Fruit fly (Drosophila melanogaster) whole organism, embryonic: ENCODE measurements around the gene trk.
A peak's percentile ranks its signal among the peaks of the same experiment; 100 is the strongest.

Source experiments
- Bgb ChIP-seq: fragments of 200-800 bp; sonication (Bioruptor generic); IDR thresholded peaks from 2 replicates; pipeline ENCODE4 v1.3.6; 2022; ENCODE audit warnings: missing biosample characterization, missing genetic modification characterization; ENCODE audit not compliant: partially characterized antibody
- CG10267 ChIP-seq: fragments of 200-800 bp; sonication (Bioruptor generic); optimal IDR thresholded peaks from 2 replicates; lab custom pipeline; 2018; ENCODE audit warnings: missing biosample characterization, mild to moderate bottlenecking, missing genetic modification characterization, moderate library complexity
- CG10366 ChIP-seq: fragments of 200-800 bp; sonication (Bioruptor generic); IDR thresholded peaks from 2 replicates; pipeline ENCODE4 v1.3.6; 2022; ENCODE audit warnings: missing biosample characterization, missing genetic modification characterization
- CG13123 ChIP-seq: fragments of 200-800 bp; sonication (Bioruptor generic); optimal IDR thresholded peaks from 2 replicates; lab custom pipeline; 2016; ENCODE audit warnings: missing biosample characterization, missing genetic modification characterization
- CG13287 ChIP-seq: fragments of 200-800 bp; sonication (Bioruptor generic); IDR thresholded peaks from 2 replicates; pipeline ENCODE4 v1.3.6; 2022; ENCODE audit warnings: missing biosample characterization, missing genetic modification characterization; ENCODE audit not compliant: partially characterized antibody
- CG14014 ChIP-seq: fragments of 200-800 bp; sonication (Bioruptor generic); IDR thresholded peaks from 2 replicates; pipeline ENCODE4 v1.3.6; 2022; ENCODE audit warnings: missing biosample characterization, missing genetic modification characterization
- CG14860 ChIP-seq: fragments of 200-800 bp; sonication (Bioruptor generic); IDR thresholded peaks from 3 replicates; pipeline ENCODE4 v1.3.6; 2022; ENCODE audit warnings: missing biosample characterization, missing genetic modification characterization; ENCODE audit not compliant: partially characterized antibody
- CG15696 ChIP-seq: fragments of 200-800 bp; sonication (Bioruptor generic); optimal IDR thresholded peaks from 2 replicates; lab custom pipeline; 2019; ENCODE audit warnings: missing biosample characterization, mild to moderate bottlenecking, missing genetic modification characterization, moderate library complexity
- CG16813 ChIP-seq: fragments of 200-800 bp; sonication (Bioruptor generic); IDR thresholded peaks from 3 replicates; pipeline ENCODE4 v1.3.6; 2022; ENCODE audit warnings: missing biosample characterization, missing genetic modification characterization; ENCODE audit not compliant: partially characterized antibody
- CG17328 ChIP-seq: fragments of 200-800 bp; sonication (Bioruptor generic); IDR thresholded peaks from 2 replicates; pipeline ENCODE4 v1.3.6; 2022; ENCODE audit warnings: missing biosample characterization, missing genetic modification characterization
- CG33557 ChIP-seq: fragments of 200-800 bp; sonication (Bioruptor generic); optimal IDR thresholded peaks from 2 replicates; lab custom pipeline; 2019; ENCODE audit warnings: missing biosample characterization, mild to moderate bottlenecking, missing genetic modification characterization, moderate library complexity
- CG3847 ChIP-seq: fragments of 200-800 bp; sonication (Bioruptor generic); IDR thresholded peaks from 2 replicates; pipeline ENCODE4 v1.3.6; 2022; ENCODE audit warnings: missing biosample characterization, missing genetic modification characterization
- CG4730 ChIP-seq: fragments of 200-800 bp; sonication (Bioruptor generic); IDR thresholded peaks from 2 replicates; pipeline ENCODE4 v1.3.6; 2022; ENCODE audit warnings: missing biosample characterization, missing genetic modification characterization
- CG5180 ChIP-seq: fragments of 200-800 bp; sonication (Bioruptor generic); optimal IDR thresholded peaks from 3 replicates; lab custom pipeline; 2017; ENCODE audit warnings: missing biosample characterization, missing genetic modification characterization, mild to moderate bottlenecking, moderate library complexity, missing genetic modification reagents
- CG8388 ChIP-seq: fragments of 200-800 bp; sonication (Bioruptor generic); optimal IDR thresholded peaks from 2 replicates; lab custom pipeline; 2019; ENCODE audit warnings: missing biosample characterization, mild to moderate bottlenecking, missing genetic modification characterization, moderate library complexity
- CG9437 ChIP-seq: fragments of 200-800 bp; sonication (Bioruptor generic); optimal IDR thresholded peaks from 2 replicates; lab custom pipeline; 2018; ENCODE audit warnings: missing biosample characterization, mild to moderate bottlenecking, missing genetic modification characterization
- CG9797 ChIP-seq: fragments of 200-800 bp; sonication (Bioruptor generic); optimal IDR thresholded peaks from 3 replicates; lab custom pipeline; 2018; ENCODE audit warnings: missing biosample characterization, mild to moderate bottlenecking, missing genetic modification characterization
- Camta ChIP-seq: fragments of 200-800 bp; sonication (Bioruptor generic); optimal IDR thresholded peaks from 2 replicates; lab custom pipeline; 2016; ENCODE audit warnings: missing biosample characterization, missing genetic modification characterization
- E2f2 ChIP-seq: fragments of 200-800 bp; sonication (Bioruptor generic); IDR thresholded peaks from 2 replicates; pipeline ENCODE4 v1.3.6; 2022; ENCODE audit warnings: missing biosample characterization, missing genetic modification characterization
- H15 ChIP-seq: fragments of 200-800 bp; sonication (Bioruptor generic); IDR thresholded peaks from 3 replicates; pipeline ENCODE4 v1.3.6; 2022; ENCODE audit warnings: missing biosample characterization, missing genetic modification characterization
- HHEX ChIP-seq: fragments of 200-800 bp; sonication (Bioruptor generic); optimal IDR thresholded peaks from 3 replicates; lab custom pipeline; 2017; ENCODE audit warnings: missing biosample characterization, mild to moderate bottlenecking, missing genetic modification characterization, missing genetic modification reagents
- HmgD ChIP-seq: fragments of 200-800 bp; sonication (Bioruptor generic); optimal IDR thresholded peaks from 3 replicates; lab custom pipeline; 2016; ENCODE audit warnings: missing biosample characterization, missing genetic modification characterization
- Hr3 ChIP-seq: fragments of 200-800 bp; sonication (Bioruptor generic); optimal IDR thresholded peaks from 3 replicates; lab custom pipeline; 2016; ENCODE audit warnings: missing biosample characterization, missing genetic modification characterization
- MBD-R2 ChIP-seq: fragments of 200-800 bp; sonication (Bioruptor generic); IDR thresholded peaks from 2 replicates; pipeline ENCODE4 v1.3.6; 2022; ENCODE audit warnings: missing biosample characterization, missing genetic modification characterization
- Myb ChIP-seq: fragments of 200-800 bp; sonication (Bioruptor generic); optimal IDR thresholded peaks from 2 replicates; lab custom pipeline; 2016; ENCODE audit warnings: missing biosample characterization, missing genetic modification characterization
- NC2β ChIP-seq: fragments of 200-800 bp; sonication (Bioruptor generic); optimal IDR thresholded peaks from 2 replicates; lab custom pipeline; 2016; ENCODE audit warnings: missing biosample characterization, missing genetic modification characterization
- NK7.1 ChIP-seq: fragments of 200-800 bp; sonication (Bioruptor generic); optimal IDR thresholded peaks from 3 replicates; lab custom pipeline; 2016; ENCODE audit warnings: missing biosample characterization, missing genetic modification characterization
- Oli ChIP-seq: fragments of 200-800 bp; sonication (Bioruptor generic); optimal IDR thresholded peaks from 2 replicates; lab custom pipeline; 2018; ENCODE audit warnings: missing biosample characterization, mild to moderate bottlenecking, missing genetic modification characterization, moderate library complexity
- Scr ChIP-seq: fragments of 200-800 bp; sonication (Bioruptor generic); IDR thresholded peaks from 2 replicates; pipeline ENCODE4 v1.3.6; 2022; ENCODE audit warnings: missing biosample characterization, missing genetic modification characterization; ENCODE audit not compliant: partially characterized antibody
- Sry-δ ChIP-seq: fragments of 200-800 bp; sonication (Bioruptor generic); optimal IDR thresholded peaks from 2 replicates; lab custom pipeline; 2016; ENCODE audit warnings: missing biosample characterization, missing genetic modification characterization
- ac ChIP-seq: fragments of 200-800 bp; sonication (Bioruptor generic); optimal IDR thresholded peaks from 3 replicates; lab custom pipeline; 2017; ENCODE audit warnings: missing biosample characterization, mild to moderate bottlenecking, missing genetic modification characterization
- chinmo ChIP-seq: fragments of 200-800 bp; sonication (Bioruptor generic); IDR thresholded peaks from 4 replicates; pipeline ENCODE4 v1.3.6; 2022; ENCODE audit warnings: missing biosample characterization, missing genetic modification characterization; ENCODE audit not compliant: partially characterized antibody
- dm ChIP-seq: fragments of 200-800 bp; sonication (Bioruptor generic); optimal IDR thresholded peaks from 3 replicates; lab custom pipeline; 2016; ENCODE audit warnings: missing biosample characterization, missing genetic modification characterization
- dpn ChIP-seq, 2 experiments: fragments of 200-800 bp; sonication (Bioruptor generic); optimal IDR thresholded peaks; 3 replicates each; lab custom pipeline; 2016; ENCODE audit warnings: missing biosample characterization in 2 of 2, missing genetic modification characterization in 2 of 2
- fru ChIP-seq: fragments of >200 bp; optimal IDR thresholded peaks from 2 replicates; lab custom pipeline; 2017
- ftz-f1 ChIP-seq: fragments of 200-800 bp; sonication (Bioruptor generic); optimal IDR thresholded peaks from 2 replicates; lab custom pipeline; 2016; ENCODE audit warnings: missing biosample characterization, missing genetic modification characterization
- gcm ChIP-seq: fragments of 200-800 bp; sonication (Bioruptor generic); optimal IDR thresholded peaks from 2 replicates; lab custom pipeline; 2019; ENCODE audit warnings: missing biosample characterization, mild to moderate bottlenecking, missing genetic modification characterization, moderate library complexity
- hbn ChIP-seq: fragments of 200-800 bp; sonication (Bioruptor generic); IDR thresholded peaks from 2 replicates; pipeline ENCODE4 v1.3.6; 2022; ENCODE audit warnings: missing biosample characterization, missing genetic modification characterization; ENCODE audit not compliant: partially characterized antibody
- hth ChIP-seq: fragments of >200 bp; optimal IDR thresholded peaks from 2 replicates; lab custom pipeline; 2017; ENCODE audit warnings: inconsistent platforms
- ken ChIP-seq: fragments of 200-800 bp; sonication (Bioruptor generic); IDR thresholded peaks from 3 replicates; pipeline ENCODE4 v1.3.6; 2022; ENCODE audit warnings: missing biosample characterization, missing genetic modification characterization
- maf-S ChIP-seq: fragments of 200-800 bp; sonication (Bioruptor generic); optimal IDR thresholded peaks from 2 replicates; lab custom pipeline; 2016; ENCODE audit warnings: missing biosample characterization, missing genetic modification characterization
- nmo ChIP-seq: fragments of 200-800 bp; sonication (Bioruptor generic); optimal IDR thresholded peaks from 2 replicates; lab custom pipeline; 2018; ENCODE audit warnings: missing biosample characterization, mild to moderate bottlenecking, missing genetic modification characterization, moderate library complexity
- oc ChIP-seq: fragments of 200-800 bp; sonication (Bioruptor generic); optimal IDR thresholded peaks from 2 replicates; lab custom pipeline; 2018; ENCODE audit warnings: missing biosample characterization, mild to moderate bottlenecking, missing genetic modification characterization, moderate library complexity
- odd ChIP-seq: fragments of 200-800 bp; sonication (Bioruptor generic); optimal IDR thresholded peaks from 2 replicates; lab custom pipeline; 2017; ENCODE audit warnings: missing biosample characterization, mild to moderate bottlenecking, missing genetic modification characterization
- peb ChIP-seq: fragments of 200-800 bp; sonication (Bioruptor generic); IDR thresholded peaks from 2 replicates; pipeline ENCODE4 v1.3.6; 2022; ENCODE audit warnings: missing biosample characterization, missing genetic modification characterization
- prd ChIP-seq, 3 experiments: fragments of >200 bp in 2 of 3; fragments of 200-800 bp in 1 of 3; sonication (Bioruptor generic) in 1 of 3; optimal IDR thresholded peaks in 2 of 3; IDR thresholded peaks in 1 of 3; 2 replicates in 2 of 3; 3 replicates in 1 of 3; pipeline versions ENCODE4 v1.3.6 to Lab custom; 2017 to 2022; ENCODE audit warnings: missing biosample characterization in 1 of 3, missing genetic modification characterization in 1 of 3
- row ChIP-seq: fragments of 200-800 bp; sonication (Bioruptor generic); IDR thresholded peaks from 3 replicates; pipeline ENCODE4 v1.3.6; 2022; ENCODE audit warnings: missing biosample characterization, missing genetic modification characterization
- salm ChIP-seq: fragments of 200-800 bp; sonication (Bioruptor generic); optimal IDR thresholded peaks from 2 replicates; lab custom pipeline; 2018; ENCODE audit warnings: missing biosample characterization, mild to moderate bottlenecking, missing genetic modification characterization
- trem ChIP-seq: fragments of 200-800 bp; optimal IDR thresholded peaks from 3 replicates; lab custom pipeline; 2019; ENCODE audit warnings: missing biosample characterization, mild to moderate bottlenecking, missing genetic modification characterization, moderate library complexity
- twi ChIP-seq: fragments of 200-800 bp; optimal IDR thresholded peaks from 2 replicates; lab custom pipeline; 2019; ENCODE audit warnings: missing biosample characterization, mild to moderate bottlenecking, missing genetic modification characterization, moderate library complexity

The trk gene

DNA sequence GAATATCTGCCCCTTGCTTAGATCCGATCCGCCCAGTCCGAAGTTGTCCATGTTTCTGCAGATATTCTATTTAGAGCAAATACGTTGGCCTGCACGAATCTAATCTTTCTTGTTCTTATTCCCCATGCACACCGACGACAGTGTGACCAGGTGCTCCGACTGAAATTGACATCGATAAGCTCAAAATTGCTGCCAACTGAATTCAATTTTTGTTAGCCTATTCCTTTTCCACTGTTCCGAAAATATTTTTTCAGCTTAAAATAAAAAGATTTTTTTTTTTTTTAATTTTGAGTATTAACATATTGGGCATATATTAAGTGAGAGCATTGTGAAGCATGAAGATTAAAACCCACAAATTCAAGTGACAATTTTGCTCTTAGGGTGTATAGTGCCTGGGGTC is 31.7 kb upstream of the trk start, which contains the start of gene nmd (continued):
- TF ChIP-seq fru (lab: Kevin White, UChicago) = no peak
- TF ChIP-seq H15 (GFP tag; lab: Robert Waterston, UW) = no peak
- TF ChIP-seq CG15696 (tag; lab: Kevin White, UChicago) = no peak
- no peak for TF ChIP-seq ac (GFP tag; lab: Kevin White, UChicago)
- peak; percentile 45 for TF ChIP-seq dm
- no peak for TF ChIP-seq hbn
- TF ChIP-seq Camta (GFP tag; lab: Kevin White, UChicago) = no peak
- TF ChIP-seq CG5180 (GFP tag; lab: Kevin White, UChicago) = no peak
- no peak for TF ChIP-seq CG4730 (GFP tag; lab: Robert Waterston, UW)
- TF ChIP-seq HmgD (GFP tag; lab: Kevin White, UChicago) = peak; percentile 34
- no peak for TF ChIP-seq twi (tag; lab: Kevin White, UChicago)
- peak; percentile 98 for TF ChIP-seq trem (tag; lab: Kevin White, UChicago)
- peak; percentile 72 for TF ChIP-seq CG3847 (GFP tag; lab: Robert Waterston, UW)
- TF ChIP-seq prd (optimal IDR thresholded peaks at IDR 0.05; lab: Kevin White, UChicago) = no peak
- TF ChIP-seq prd (GFP tag; IDR thresholded peaks at IDR 0.05; lab: Robert Waterston, UW) = peak; percentile 4; the same call in 1 of the 3 replicates
- TF ChIP-seq chinmo (GFP tag; lab: Robert Waterston, UW) = peak; percentile 74; the same call in 1 of the 4 replicates
- TF ChIP-seq CG10366 (GFP tag; lab: Robert Waterston, UW) = no peak
- peak; percentile 41 for TF ChIP-seq nmo
- TF ChIP-seq NC2β (GFP tag; lab: Kevin White, UChicago) = peak; percentile 16
- peak; percentile 53 for TF ChIP-seq CG13287 (GFP tag; lab: Robert Waterston, UW)
- TF ChIP-seq CG9797 = peak; percentile 71
- TF ChIP-seq CG33557 (GFP tag; lab: Kevin White, UChicago) = no peak
- 0 out of 3 replicates have a peak, but pooled peaks have one; percentile 9 for TF ChIP-seq ken (GFP tag; lab: Robert Waterston, UW)
- TF ChIP-seq peb (GFP tag; lab: Robert Waterston, UW) = no peak
- peak; percentile 14 for TF ChIP-seq CG10267 (tag; lab: Kevin White, UChicago)
- no peak for TF ChIP-seq CG8388 (GFP tag; lab: Kevin White, UChicago)
- no peak for TF ChIP-seq HHEX (GFP tag; lab: Kevin White, UChicago)
- no peak for TF ChIP-seq ftz-f1 (GFP tag; lab: Kevin White, UChicago)
- TF ChIP-seq NK7.1 (GFP tag; lab: Kevin White, UChicago) = no peak
- peak; percentile 9 for TF ChIP-seq maf-S
- no peak for TF ChIP-seq CG14014 (GFP tag; lab: Robert Waterston, UW)
- TF ChIP-seq gcm (GFP tag; lab: Kevin White, UChicago) = no peak
- TF ChIP-seq hth (lab: Kevin White, UChicago) = no peak
- TF ChIP-seq E2f2 = peak; percentile 35; the same call in 1 of the 2 replicates
- TF ChIP-seq CG16813 (GFP tag; lab: Robert Waterston, UW) = peak; percentile 50; the same call in 1 of the 3 replicates
- TF ChIP-seq Bgb = peak; percentile 53; the same call in 1 of the 2 replicates
- TF ChIP-seq CG13123 (GFP tag; lab: Kevin White, UChicago) = no peak
- peak; percentile 89 for TF ChIP-seq MBD-R2 (GFP tag; lab: Robert Waterston, UW)
- TF ChIP-seq CG14860 (GFP tag; lab: Robert Waterston, UW) = no peak
- no peak for TF ChIP-seq CG9437
- peak; percentile 47 for TF ChIP-seq Sry-δ (GFP tag; lab: Kevin White, UChicago)
- TF ChIP-seq odd (GFP tag; lab: Kevin White, UChicago) = no peak
- TF ChIP-seq Scr = peak; percentile 19; the same call in 1 of the 2 replicates
- TF ChIP-seq CG17328 (GFP tag; lab: Robert Waterston, UW) = no peak; the same call in 1 of the 2 replicates
- TF ChIP-seq Oli = no peak
- TF ChIP-seq Hr3 (GFP tag; lab: Kevin White, UChicago) = no peak
- no peak for TF ChIP-seq oc (tag; lab: Kevin White, UChicago)
- no peak for TF ChIP-seq salm (tag; lab: Kevin White, UChicago)
- TF ChIP-seq Myb (GFP tag; lab: Kevin White, UChicago) = peak; percentile 20
- peak in 1 of 2 experiments; percentile 12 for TF ChIP-seq dpn (GFP tag; optimal IDR thresholded peaks at IDR 0.05; lab: Kevin White, UChicago)
- TF ChIP-seq row (GFP tag; lab: Robert Waterston, UW) = peak; percentile 81
